Worm (Caenorhabditis elegans) whole organism, late embryonic: ENCODE data around the gene srbc-36.

Experiments used
- T23F11.4 ChIP-seq: fragments of 200-800 bp; sonication (Bioruptor generic); optimal IDR thresholded peaks from 2 replicates; lab custom pipeline; 2018; ENCODE audit warnings: mild to moderate bottlenecking, missing genetic modification characterization, missing compliant biosample characterization
- ceh-14 ChIP-seq: sonication (generic microtip); optimal IDR thresholded peaks from 2 replicates; lab custom pipeline; 2016; ENCODE audit warnings: missing genotype, missing genetic modification characterization, missing compliant biosample characterization
- ceh-31 ChIP-seq: sonication (generic microtip); optimal IDR thresholded peaks from 2 replicates; lab custom pipeline; 2016; ENCODE audit warnings: missing genetic modification characterization, missing compliant biosample characterization
- ceh-34 ChIP-seq: sonication (generic microtip); optimal IDR thresholded peaks from 2 replicates; lab custom pipeline; 2016; ENCODE audit warnings: mild to moderate bottlenecking, missing genetic modification characterization, missing compliant biosample characterization
- ceh-48 ChIP-seq: sonication (generic microtip); optimal IDR thresholded peaks from 2 replicates; lab custom pipeline; 2016; ENCODE audit warnings: missing genetic modification characterization, inconsistent platforms, missing compliant biosample characterization
- elt-2 ChIP-seq: sonication (generic microtip); optimal IDR thresholded peaks from 2 replicates; lab custom pipeline; 2016; ENCODE audit warnings: missing genetic modification reagents, missing genetic modification characterization, missing compliant biosample characterization
- fkh-10 ChIP-seq: fragments of 150-350 bp; optimal IDR thresholded peaks from 2 replicates; lab custom pipeline; 2014; ENCODE audit warnings: missing biosample characterization, missing genetic modification reagents, missing genetic modification characterization
- nhr-11 ChIP-seq: fragments of 150-350 bp; optimal IDR thresholded peaks from 2 replicates; lab custom pipeline; 2014; ENCODE audit warnings: missing biosample characterization, missing genetic modification characterization
- nhr-232 ChIP-seq: sonication (generic microtip); optimal IDR thresholded peaks from 2 replicates; lab custom pipeline; 2016; ENCODE audit warnings: missing genetic modification characterization, missing compliant biosample characterization
- ref-2 ChIP-seq: sonication (generic microtip); optimal IDR thresholded peaks from 2 replicates; lab custom pipeline; 2016; ENCODE audit warnings: missing genetic modification characterization, missing compliant biosample characterization
- syd-9 ChIP-seq: sonication (generic microtip); optimal IDR thresholded peaks from 2 replicates; lab custom pipeline; 2016; ENCODE audit warnings: mild to moderate bottlenecking, missing genetic modification characterization, moderate library complexity, missing compliant biosample characterization
- unc-42 ChIP-seq: sonication (generic microtip); optimal IDR thresholded peaks from 2 replicates; lab custom pipeline; 2016; ENCODE audit warnings: missing genotype, missing genetic modification characterization, missing compliant biosample characterization
- unc-86 ChIP-seq: sonication (generic microtip); optimal IDR thresholded peaks from 2 replicates; lab custom pipeline; 2016; ENCODE audit warnings: missing genetic modification characterization, missing compliant biosample characterization

ce11 chrV:3454620-3455019, 35.7 kb downstream of the srbc-36 start:
- TF ChIP-seq nhr-11 (tag; lab: Kevin White, UChicago), result no peak
- TF ChIP-seq ceh-14 (tag; lab: Kevin White, UChicago), result no peak
- TF ChIP-seq ceh-48 (tag; lab: Kevin White, UChicago), result no peak
- peak; percentile 82 for TF ChIP-seq unc-42 (tag; lab: Kevin White, UChicago)
- TF ChIP-seq nhr-232 (tag; lab: Kevin White, UChicago), result no peak
- TF ChIP-seq elt-2 (tag; lab: Kevin White, UChicago), result no peak
- TF ChIP-seq ceh-34 (tag; lab: Kevin White, UChicago), result no peak
- TF ChIP-seq fkh-10 (GFP tag; lab: Kevin White, UChicago), result no peak
- no peak for TF ChIP-seq ceh-31 (tag; lab: Kevin White, UChicago)
- peak; percentile 28 for TF ChIP-seq ref-2 (tag; lab: Kevin White, UChicago)
- no peak for TF ChIP-seq unc-86 (tag; lab: Kevin White, UChicago)
- no peak for TF ChIP-seq syd-9 (tag; lab: Kevin White, UChicago)
- TF ChIP-seq T23F11.4 (GFP tag; lab: Kevin White, UChicago), result no peak
